Worm (Caenorhabditis elegans) whole organism, L2 larva: ENCODE results near the gene Y69A2AR.51.

ENCODE experiments used
- C34F6.9 ChIP-seq: fragments of 150-350 bp; optimal IDR thresholded peaks from 2 replicates; lab custom pipeline; 2014; ENCODE audit warnings: missing biosample characterization, missing genetic modification characterization
- Y55F3AM.14 ChIP-seq: fragments of 200-800 bp; sonication (Bioruptor generic); optimal IDR thresholded peaks from 2 replicates; lab custom pipeline; 2018; ENCODE audit warnings: mild to moderate bottlenecking, missing genetic modification characterization, missing compliant biosample characterization
- ZK546.5 ChIP-seq: sonication (generic microtip); optimal IDR thresholded peaks from 2 replicates; lab custom pipeline; 2017; ENCODE audit warnings: missing biosample characterization, missing genetic modification characterization
- alr-1 ChIP-seq: fragments of 150-350 bp; optimal IDR thresholded peaks from 2 replicates; lab custom pipeline; 2014; ENCODE audit warnings: missing biosample characterization, missing genetic modification characterization
- aly-2 ChIP-seq: fragments of 150-350 bp; optimal IDR thresholded peaks from 2 replicates; lab custom pipeline; 2014; ENCODE audit warnings: missing biosample characterization, missing genetic modification characterization
- ama-1 ChIP-seq: fragments of 150-350 bp; optimal IDR thresholded peaks from 2 replicates; lab custom pipeline; 2018; ENCODE audit warnings: inconsistent platforms
- ceh-16 ChIP-seq: fragments of 150-350 bp; optimal IDR thresholded peaks from 2 replicates; lab custom pipeline; 2014; ENCODE audit warnings: missing biosample characterization, missing genetic modification characterization
- crh-2 ChIP-seq: sonication (generic microtip); optimal IDR thresholded peaks from 2 replicates; lab custom pipeline; 2017; ENCODE audit warnings: missing biosample characterization, missing genetic modification characterization
- dmd-4 ChIP-seq: sonication (generic microtip); optimal IDR thresholded peaks from 2 replicates; lab custom pipeline; 2017; ENCODE audit warnings: missing biosample characterization, missing genetic modification characterization
- egl-27 ChIP-seq: sonication (generic microtip); optimal IDR thresholded peaks from 3 replicates; lab custom pipeline; 2017; ENCODE audit warnings: missing biosample characterization, missing genetic modification reagents, missing genetic modification characterization
- elt-3 ChIP-seq: sonication (generic microtip); optimal IDR thresholded peaks from 2 replicates; lab custom pipeline; 2017; ENCODE audit warnings: missing biosample characterization, missing genetic modification characterization
- fos-1 ChIP-seq: fragments of 150-350 bp; optimal IDR thresholded peaks from 2 replicates; lab custom pipeline; 2014; ENCODE audit warnings: missing biosample characterization, missing genetic modification characterization
- gmeb-1 ChIP-seq: fragments of 150-350 bp; optimal IDR thresholded peaks from 2 replicates; lab custom pipeline; 2014; ENCODE audit warnings: missing biosample characterization, missing genetic modification characterization
- lin-13 ChIP-seq: fragments of 150-350 bp; optimal IDR thresholded peaks from 2 replicates; lab custom pipeline; 2014; ENCODE audit warnings: missing biosample characterization, missing genetic modification reagents, missing genetic modification characterization
- lin-39 ChIP-seq: fragments of 150-350 bp; optimal IDR thresholded peaks from 2 replicates; lab custom pipeline; 2014; ENCODE audit warnings: missing biosample characterization, missing genetic modification reagents, missing genetic modification characterization
- lsy-2 ChIP-seq, 2 experiments: fragments of 150-350 bp in 1 of 2; sonication (generic microtip) in 1 of 2; optimal IDR thresholded peaks; 2 replicates each; lab custom pipeline; 2014 to 2017; ENCODE audit warnings: missing biosample characterization in 2 of 2, missing genetic modification characterization in 2 of 2
- mab-5 ChIP-seq: fragments of 150-350 bp; optimal IDR thresholded peaks from 2 replicates; lab custom pipeline; 2014; ENCODE audit warnings: missing biosample characterization, missing genetic modification characterization
- mdl-1 ChIP-seq, 2 experiments: fragments of 150-350 bp in 1 of 2; sonication (generic microtip) in 1 of 2; optimal IDR thresholded peaks; 2 replicates each; lab custom pipeline; 2017; ENCODE audit warnings: missing biosample characterization in 2 of 2, missing genetic modification characterization in 2 of 2
- nhr-10 ChIP-seq: sonication (generic microtip); optimal IDR thresholded peaks from 2 replicates; lab custom pipeline; 2017; ENCODE audit warnings: missing biosample characterization, missing genetic modification characterization
- nhr-11 ChIP-seq: fragments of 150-350 bp; optimal IDR thresholded peaks from 2 replicates; lab custom pipeline; 2014; ENCODE audit warnings: missing biosample characterization, missing genetic modification characterization
- nhr-12 ChIP-seq: fragments of 150-350 bp; optimal IDR thresholded peaks from 2 replicates; lab custom pipeline; 2014; ENCODE audit warnings: missing biosample characterization, missing genetic modification characterization
- nhr-129 ChIP-seq: fragments of 150-350 bp; optimal IDR thresholded peaks from 2 replicates; lab custom pipeline; 2014; ENCODE audit warnings: missing biosample characterization, missing genetic modification characterization
- nhr-21 ChIP-seq: fragments of 150-350 bp; optimal IDR thresholded peaks from 2 replicates; lab custom pipeline; 2014; ENCODE audit warnings: missing biosample characterization, missing genetic modification characterization
- nhr-237 ChIP-seq: fragments of 150-350 bp; optimal IDR thresholded peaks from 2 replicates; lab custom pipeline; 2014; ENCODE audit warnings: missing biosample characterization, missing genetic modification characterization
- nhr-25 ChIP-seq: fragments of 150-350 bp; sonication (generic microtip); optimal IDR thresholded peaks from 3 replicates; lab custom pipeline; 2014; ENCODE audit warnings: missing biosample characterization, missing genetic modification characterization
- nhr-77 ChIP-seq: fragments of 150-350 bp; optimal IDR thresholded peaks from 2 replicates; lab custom pipeline; 2014; ENCODE audit warnings: missing biosample characterization, missing genetic modification characterization
- peb-1 ChIP-seq: fragments of 150-350 bp; optimal IDR thresholded peaks from 2 replicates; lab custom pipeline; 2014; ENCODE audit warnings: missing biosample characterization, missing genetic modification characterization
- sem-4 ChIP-seq: fragments of 150-350 bp; optimal IDR thresholded peaks from 2 replicates; lab custom pipeline; 2014; ENCODE audit warnings: missing biosample characterization, missing genetic modification reagents, missing genetic modification characterization
- skn-1 ChIP-seq: sonication (generic microtip); optimal IDR thresholded peaks from 2 replicates; lab custom pipeline; 2017; ENCODE audit warnings: missing biosample characterization, missing genetic modification characterization
- sma-9 ChIP-seq, 2 experiments: fragments of 150-350 bp in 1 of 2; sonication (generic microtip) in 1 of 2; optimal IDR thresholded peaks; 2 replicates each; lab custom pipeline; 2014 to 2016; ENCODE audit warnings: missing genetic modification characterization in 2 of 2, mild to moderate bottlenecking in 1 of 2, missing biosample characterization in 1 of 2, missing compliant biosample characterization in 1 of 2, missing genetic modification reagents in 1 of 2, moderate library complexity in 1 of 2
- snpc-4 ChIP-seq: fragments of 150-350 bp; optimal IDR thresholded peaks from 2 replicates; lab custom pipeline; 2014; ENCODE audit warnings: missing biosample characterization, missing genetic modification characterization
- unc-39 ChIP-seq: fragments of 150-350 bp; optimal IDR thresholded peaks from 2 replicates; lab custom pipeline; 2014; ENCODE audit warnings: missing biosample characterization, missing genetic modification characterization
- unc-55 ChIP-seq: fragments of 150-350 bp; sonication (generic microtip); optimal IDR thresholded peaks from 3 replicates; lab custom pipeline; 2014; ENCODE audit warnings: missing biosample characterization, missing genetic modification reagents, missing genetic modification characterization
- unc-62 ChIP-seq: fragments of 150-350 bp; optimal IDR thresholded peaks from 2 replicates; lab custom pipeline; 2014; ENCODE audit warnings: missing biosample characterization, missing genetic modification reagents, missing genetic modification characterization
- zag-1 ChIP-seq: fragments of 150-350 bp; optimal IDR thresholded peaks from 2 replicates; lab custom pipeline; 2014; ENCODE audit warnings: missing biosample characterization, missing genetic modification characterization
- ztf-1 ChIP-seq: fragments of 200-800 bp; sonication (Bioruptor generic); conservative IDR thresholded peaks from 2 replicates; pipeline ENCODE4 v1.3.6; 2022; ENCODE audit warnings: missing genetic modification characterization, missing compliant biosample characterization
- ztf-4 ChIP-seq: fragments of 150-350 bp; optimal IDR thresholded peaks from 2 replicates; lab custom pipeline; 2014; ENCODE audit warnings: missing biosample characterization, missing genetic modification characterization

The Y69A2AR.51 gene

ce11 chrIV:2572107-2572506 lies at the start of gene Y69A2AR.51:
Gene Y69A2AR.51 (plus strand): TSS chrIV:2572407.
- no peak for TF ChIP-seq nhr-11 (tag; lab: Kevin White, UChicago)
- no peak for TF ChIP-seq nhr-10
- TF ChIP-seq mdl-1 (tag; optimal IDR thresholded peaks at IDR 0.05; lab: Kevin White, UChicago) = no peak
- no peak for TF ChIP-seq gmeb-1 (tag; lab: Kevin White, UChicago)
- TF ChIP-seq alr-1 = no peak
- no peak for TF ChIP-seq dmd-4 (tag; lab: Kevin White, UChicago)
- no peak for TF ChIP-seq nhr-25 (tag; lab: Kevin White, UChicago)

- TF ChIP-seq zag-1 (tag; lab: Kevin White, UChicago) = no peak
- no peak for TF ChIP-seq ZK546.5 (tag; lab: Kevin White, UChicago)
- no peak for TF ChIP-seq mdl-1 (tag; optimal IDR thresholded peaks at IDR 0.05; lab: Kevin White, UChicago)
Measured at ce11 chrIV:2526836-2527235, 45.4 kb upstream of the Y69A2AR.51 start.

- TF ChIP-seq ztf-4 (tag; lab: Kevin White, UChicago) (no peak), nhr-77 (tag; lab: Kevin White, UChicago) (no peak)
Measured at ce11 chrIV:2529281-2529680, 42.9 kb upstream of the Y69A2AR.51 start.

- no peak for TF ChIP-seq mab-5 (tag; lab: Kevin White, UChicago)
- TF ChIP-seq ztf-1 = no peak
- TF ChIP-seq alr-1 = no peak
- TF ChIP-seq egl-27 (tag; lab: Kevin White, UChicago) = no peak
- no peak for TF ChIP-seq snpc-4 (tag; lab: Kevin White, UChicago)
- TF ChIP-seq sma-9 (GFP tag; optimal IDR thresholded peaks at IDR 0.05; lab: Kevin White, UChicago) = no peak
- no peak for TF ChIP-seq sma-9 (tag; optimal IDR thresholded peaks at IDR 0.05; lab: Kevin White, UChicago)
- no peak for TF ChIP-seq ZK546.5 (tag; lab: Kevin White, UChicago)
- TF ChIP-seq nhr-129 (tag; lab: Kevin White, UChicago) = no peak
- TF ChIP-seq ztf-4 (tag; lab: Kevin White, UChicago) = no peak
- TF ChIP-seq crh-2 (tag; lab: Kevin White, UChicago) = no peak
Measured at ce11 chrIV:2530285-2530684, 41.9 kb upstream of the Y69A2AR.51 start.

- TF ChIP-seq skn-1 = no peak
- no peak for TF ChIP-seq Y55F3AM.14
- no peak for TF ChIP-seq ztf-1
- no peak for TF ChIP-seq elt-3 (tag; lab: Kevin White, UChicago)
- TF ChIP-seq ceh-16 (tag; lab: Kevin White, UChicago) = no peak
- TF ChIP-seq crh-2 (tag; lab: Kevin White, UChicago) = no peak
- no peak for TF ChIP-seq nhr-25 (tag; lab: Kevin White, UChicago)
- TF ChIP-seq ztf-4 (tag; lab: Kevin White, UChicago) = no peak
- no peak for TF ChIP-seq aly-2
- TF ChIP-seq lin-13 (GFP tag; lab: Kevin White, UChicago) = no peak
- no peak for TF ChIP-seq fos-1 (tag; lab: Kevin White, UChicago)
- TF ChIP-seq mdl-1 (tag; optimal IDR thresholded peaks at IDR 0.05; lab: Kevin White, UChicago) = no peak
- TF ChIP-seq ama-1 (lab: Kevin White, UChicago) = no peak
Measured at ce11 chrIV:2537741-2538140, 34.5 kb upstream of the Y69A2AR.51 start.

ce11 chrIV:2542001-2542400 lies 30.2 kb upstream of the Y69A2AR.51 start, which contains the start of gene sprr-3:
Gene sprr-3 (plus strand): TSS chrIV:2542301.
- TF ChIP-seq nhr-12 = no peak
- no peak for TF ChIP-seq nhr-21 (tag; lab: Kevin White, UChicago)
- no peak for TF ChIP-seq unc-39 (tag; lab: Kevin White, UChicago)
- no peak for TF ChIP-seq unc-55
- no peak for TF ChIP-seq mdl-1 (tag; optimal IDR thresholded peaks at IDR 0.05; lab: Kevin White, UChicago)
- no peak for TF ChIP-seq nhr-25 (tag; lab: Kevin White, UChicago)
- no peak for TF ChIP-seq C34F6.9 (tag; lab: Kevin White, UChicago)
- no peak for TF ChIP-seq peb-1
- TF ChIP-seq sem-4 = no peak
- no peak for TF ChIP-seq lin-39 (tag; lab: Kevin White, UChicago)
- TF ChIP-seq nhr-129 (tag; lab: Kevin White, UChicago) = no peak
- no peak for TF ChIP-seq egl-27 (tag; lab: Kevin White, UChicago)
- TF ChIP-seq unc-62 (GFP tag; lab: Kevin White, UChicago) = no peak
- TF ChIP-seq lsy-2 (tag; optimal IDR thresholded peaks at IDR 0.05; lab: Kevin White, UChicago) = no peak
- TF ChIP-seq nhr-237 (tag; lab: Kevin White, UChicago) = no peak
- no peak for TF ChIP-seq dmd-4 (tag; lab: Kevin White, UChicago)
- TF ChIP-seq zag-1 (tag; lab: Kevin White, UChicago) = no peak
- TF ChIP-seq skn-1 = no peak
- no peak for TF ChIP-seq ama-1 (lab: Kevin White, UChicago)
- TF ChIP-seq gmeb-1 (tag; lab: Kevin White, UChicago) = no peak
